Worm (Caenorhabditis elegans) whole organism, midembryonic: ENCODE results near the gene R09E10.2.

Experiments
- T22C8.4 ChIP-seq: fragments of 200-800 bp; sonication (Bioruptor generic); IDR thresholded peaks from 2 replicates; pipeline ENCODE4 v1.3.6; 2022; ENCODE audit warnings: missing genetic modification characterization, missing compliant biosample characterization
- med-1 ChIP-seq: sonication (generic microtip); optimal IDR thresholded peaks from 2 replicates; lab custom pipeline; 2017; ENCODE audit warnings: missing genetic modification characterization, mild to moderate bottlenecking, missing compliant biosample characterization, antibody characterized with exemption, missing genetic modification reagents; ENCODE audit not compliant: insufficient read depth

DNA sequence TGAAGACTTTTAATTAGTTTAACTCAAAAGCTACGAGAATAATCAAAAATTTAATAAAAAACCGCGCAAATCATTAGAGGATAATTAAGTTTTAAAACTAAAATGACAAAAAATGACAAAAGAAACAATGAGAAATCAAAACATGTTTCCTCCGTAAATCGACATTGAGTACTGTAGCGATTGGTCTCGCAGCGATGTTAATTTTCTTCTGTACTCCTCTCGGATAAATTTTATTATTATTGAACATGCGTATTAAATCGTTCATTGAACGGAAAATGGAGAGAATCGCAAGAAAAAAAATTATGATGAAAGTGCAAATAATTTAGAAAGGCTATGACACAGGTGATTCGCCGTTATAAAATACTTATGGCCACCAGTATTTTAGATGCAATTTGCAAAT lies 32.8 kb downstream of the R09E10.2 start:
- TF ChIP-seq T22C8.4 (GFP tag; lab: Robert Waterston, UW): no peak
- no peak for TF ChIP-seq med-1 (GFP tag; lab: Kevin White, UChicago)
